Fruit fly (Drosophila melanogaster) whole organism, wandering third instar larva: Measurements from ENCODE around the gene LManIII.

Experiments used
- h ChIP-seq: fragments of 200-800 bp; sonication (Bioruptor generic); optimal IDR thresholded peaks from 3 replicates; lab custom pipeline; 2016; ENCODE audit warnings: missing biosample characterization, mild to moderate bottlenecking, missing genetic modification characterization
- pan ChIP-seq: fragments of >200 bp; optimal IDR thresholded peaks from 2 replicates; lab custom pipeline; 2017
- psq ChIP-seq: fragments of 200-800 bp; sonication (Bioruptor generic); optimal IDR thresholded peaks from 3 replicates; lab custom pipeline; 2017; ENCODE audit warnings: missing biosample characterization, mild to moderate bottlenecking, missing genetic modification characterization, moderate library complexity
- sage ChIP-seq: fragments of 200-800 bp; sonication (Bioruptor generic); optimal IDR thresholded peaks from 2 replicates; lab custom pipeline; 2016; ENCODE audit warnings: missing biosample characterization, mild to moderate bottlenecking, missing genetic modification characterization

dm6 chr2L:8794151-8794550 lies 25.6 kb upstream of the LManIII start:
- TF ChIP-seq h (GFP tag; lab: Kevin White, UChicago) (no peak), psq (GFP tag; lab: Kevin White, UChicago) (no peak), sage (GFP tag; lab: Kevin White, UChicago) (no peak), pan (lab: Kevin White, UChicago) (no peak)
